Worm (Caenorhabditis elegans): ENCODE measurements around the gene unc-97.

- TF ChIP-seq ama-1 (optimal IDR thresholded peaks at IDR 0.05) (no peak), elt-1 (tag; optimal IDR thresholded peaks at IDR 0.05) (no peak), nhr-237 (tag; optimal IDR thresholded peaks at IDR 0.05) (no peak), sea-2 (GFP tag; optimal IDR thresholded peaks at IDR 0.05) (no peak), aly-2 (tag; optimal IDR thresholded peaks at IDR 0.05) (no peak), ztf-4 (tag; optimal IDR thresholded peaks at IDR 0.05) (no peak)
These were observed 38.7 kb downstream of the unc-97 start, which contains the start of gene T22B7.8 for ce11 chrX:5631626-5632025.
